Worm (Caenorhabditis elegans) whole organism, midembryonic: Measurements from ENCODE around the gene K03B4.9.

Experiments used
- T22C8.4 ChIP-seq: fragments of 200-800 bp; sonication (Bioruptor generic); IDR thresholded peaks from 2 replicates; pipeline ENCODE4 v1.3.6; 2022; ENCODE audit warnings: missing genetic modification characterization, missing compliant biosample characterization
- flt-1 ChIP-seq: fragments of 200-800 bp; sonication (Bioruptor generic); IDR thresholded peaks from 2 replicates; pipeline ENCODE4 v1.3.6; 2022; ENCODE audit warnings: missing genetic modification characterization, missing compliant biosample characterization
- klf-2 ChIP-seq: fragments of 200-800 bp; sonication (Bioruptor generic); conservative IDR thresholded peaks from 2 replicates; pipeline ENCODE4 v1.3.6; 2022; ENCODE audit warnings: missing genetic modification reagents, missing genetic modification characterization, missing compliant biosample characterization
- ref-1 ChIP-seq: fragments of 200-800 bp; sonication (Bioruptor generic); conservative IDR thresholded peaks from 2 replicates; pipeline ENCODE4 v1.3.6; 2022; ENCODE audit warnings: missing genetic modification reagents, missing genetic modification characterization, missing compliant biosample characterization
- tab-1 ChIP-seq: fragments of 200-800 bp; sonication (Bioruptor generic); IDR thresholded peaks from 2 replicates; pipeline ENCODE4 v1.3.6; 2022; ENCODE audit warnings: missing genetic modification characterization, missing compliant biosample characterization
- ztf-23 ChIP-seq: fragments of 200-800 bp; sonication (Bioruptor generic); IDR thresholded peaks from 2 replicates; pipeline ENCODE4 v1.3.6; 2022; ENCODE audit warnings: missing genetic modification reagents, missing genetic modification characterization, missing compliant biosample characterization

DNA sequence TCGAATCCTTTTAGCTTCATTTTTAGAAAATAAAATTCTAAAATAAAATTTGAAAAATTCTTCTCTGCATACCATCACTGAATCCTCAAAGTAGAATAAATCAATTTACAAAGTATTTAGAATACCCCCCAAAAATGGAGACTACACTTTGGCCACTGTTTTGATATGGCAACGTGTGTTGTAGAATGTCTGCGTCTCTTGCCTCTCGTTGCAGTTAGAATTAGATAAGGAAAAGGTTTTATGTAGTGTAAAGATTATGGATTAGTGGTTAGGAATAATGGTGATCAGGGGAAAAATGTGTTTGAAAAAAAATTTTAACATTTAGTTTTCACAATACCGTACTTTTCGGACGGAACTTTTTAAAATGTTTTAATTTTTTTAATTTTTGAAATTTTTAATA, 47.6 kb upstream of the K03B4.9 start, which contains the start of gene prx-6:
- TF ChIP-seq T22C8.4: no peak
- TF ChIP-seq ztf-23 (GFP tag; lab: Robert Waterston, UW): no peak
- TF ChIP-seq flt-1 (GFP tag; lab: Robert Waterston, UW): no peak
- no peak for TF ChIP-seq tab-1
- no peak for TF ChIP-seq ref-1
- no peak for TF ChIP-seq klf-2
